Fruit fly (Drosophila melanogaster): ENCODE data around the gene CG6845.

DNA sequence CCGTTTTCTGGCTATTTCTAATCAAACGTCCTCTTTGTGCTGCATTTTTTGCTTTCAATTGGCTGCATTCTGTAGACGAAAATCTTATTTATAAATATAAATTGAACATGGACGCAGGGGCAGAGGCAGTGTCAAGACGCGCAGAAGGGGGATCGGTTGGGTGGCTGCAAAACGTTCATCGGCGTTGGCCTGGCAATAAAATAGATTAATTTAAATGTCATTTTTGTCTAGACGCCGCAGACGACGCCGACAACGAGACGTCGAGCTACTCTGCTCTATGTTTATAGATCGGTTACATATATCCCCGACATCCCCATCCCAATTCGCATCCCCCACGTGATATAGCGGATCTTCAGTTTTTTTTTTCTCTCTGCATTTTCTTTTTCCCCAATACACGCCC lies 12.8 kb upstream of the CG6845 start:
- TF ChIP-seq CG33017 (tag; optimal IDR thresholded peaks at IDR 0.05) (no peak), Mnt (GFP tag; optimal IDR thresholded peaks at IDR 0.05) (no peak)

All from whole organism, adult.